Worm (Caenorhabditis elegans) whole organism, L4 larva: ENCODE data around the gene F22F1.2.

ENCODE experiments used
- ceh-82 ChIP-seq: sonication (generic microtip); optimal IDR thresholded peaks from 2 replicates; lab custom pipeline; 2017; ENCODE audit warnings: missing biosample characterization, missing genetic modification characterization
- dpl-1 ChIP-seq: fragments of 150-350 bp; optimal IDR thresholded peaks from 2 replicates; lab custom pipeline; 2014; ENCODE audit warnings: missing biosample characterization, missing genetic modification reagents, missing genetic modification characterization
- fos-1 ChIP-seq: fragments of 150-350 bp; optimal IDR thresholded peaks from 2 replicates; lab custom pipeline; 2014; ENCODE audit warnings: missing biosample characterization, missing genetic modification characterization
- lin-1 ChIP-seq: fragments of 200-800 bp; sonication (Bioruptor generic); IDR thresholded peaks from 2 replicates; pipeline ENCODE4 v1.3.6; 2022; ENCODE audit warnings: missing genetic modification reagents, missing genetic modification characterization, missing compliant biosample characterization
- mdt-29 ChIP-seq: fragments of 200-800 bp; sonication (Bioruptor generic); IDR thresholded peaks from 2 replicates; pipeline ENCODE4 v1.3.6; 2022; ENCODE audit warnings: missing genetic modification reagents, missing genetic modification characterization, missing compliant biosample characterization
- nhr-41 ChIP-seq: fragments of 200-800 bp; sonication (Bioruptor generic); IDR thresholded peaks from 2 replicates; pipeline ENCODE4 v1.3.6; 2022; ENCODE audit warnings: missing genetic modification reagents, missing genetic modification characterization, missing compliant biosample characterization
- nhr-77 ChIP-seq: fragments of 150-350 bp; optimal IDR thresholded peaks from 2 replicates; lab custom pipeline; 2014; ENCODE audit warnings: missing biosample characterization, missing genetic modification characterization
- pqm-1 ChIP-seq: sonication (generic microtip); optimal IDR thresholded peaks from 2 replicates; lab custom pipeline; 2017; ENCODE audit warnings: missing biosample characterization, missing genetic modification characterization
- unc-130 ChIP-seq: sonication (generic microtip); optimal IDR thresholded peaks from 2 replicates; lab custom pipeline; 2016; ENCODE audit warnings: missing genetic modification reagents, missing genetic modification characterization, missing compliant biosample characterization
- zag-1 ChIP-seq: fragments of 150-350 bp; optimal IDR thresholded peaks from 2 replicates; lab custom pipeline; 2014; ENCODE audit warnings: missing biosample characterization, missing genetic modification characterization

ce11 chrX:8139146-8139545, 11.4 kb downstream of the F22F1.2 start, which contains the start of gene C02B8.3:
- TF ChIP-seq ceh-82 (no peak), dpl-1 (GFP tag; lab: Kevin White, UChicago) (no peak), unc-130 (GFP tag; lab: Kevin White, UChicago) (no peak), lin-1 (GFP tag; lab: Robert Waterston, UW) (no peak), mdt-29 (no peak), pqm-1 (tag; lab: Kevin White, UChicago) (no peak), fos-1 (tag; lab: Kevin White, UChicago) (no peak), nhr-77 (tag; lab: Kevin White, UChicago) (no peak), nhr-41 (GFP tag; lab: Robert Waterston, UW) (no peak), zag-1 (tag; lab: Kevin White, UChicago) (no peak)
